Fruit fly (Drosophila melanogaster): ENCODE data around the gene Ugt37E1.
A peak's percentile ranks its signal among the peaks of the same experiment; 100 is the strongest.

- TF ChIP-seq CG14655 (GFP tag; optimal IDR thresholded peaks at IDR 0.05) = no peak
- TF ChIP-seq CG12605 (GFP tag; IDR thresholded peaks at IDR 0.05) = no peak
- TF ChIP-seq gl (tag; optimal IDR thresholded peaks at IDR 0.05) = no peak
- no peak for TF ChIP-seq CG10348 (GFP tag; IDR thresholded peaks at IDR 0.05)
- TF ChIP-seq CG13204 (GFP tag; optimal IDR thresholded peaks at IDR 0.05) = no peak
- no peak for TF ChIP-seq CG8159 (tag; optimal IDR thresholded peaks at IDR 0.05)
- no peak for TF ChIP-seq fd96Ca (GFP tag; IDR thresholded peaks at IDR 0.05)
- no peak for TF ChIP-seq CG32121 (GFP tag; IDR thresholded peaks at IDR 0.05)
- TF ChIP-seq Pif1B (GFP tag; optimal IDR thresholded peaks at IDR 0.05) = no peak
- peak; percentile 61 for TF ChIP-seq EcR (GFP tag; optimal IDR thresholded peaks at IDR 0.05)
- no peak for TF ChIP-seq Pif1A (GFP tag; optimal IDR thresholded peaks at IDR 0.05)
Observed at dm6 chr2L:16846742-16847346, 50.4 kb downstream of the Ugt37E1 start.
